Worm (Caenorhabditis elegans) whole organism, early embryonic: Measurements from ENCODE around the gene K04C1.5.

Experiments used
- B0310.2 ChIP-seq: sonication (generic microtip); optimal IDR thresholded peaks from 2 replicates; lab custom pipeline; 2016; ENCODE audit warnings: mild to moderate bottlenecking, missing genetic modification characterization, missing compliant biosample characterization
- F13C5.2 ChIP-seq: sonication (generic microtip); optimal IDR thresholded peaks from 2 replicates; lab custom pipeline; 2017; ENCODE audit warnings: mild to moderate bottlenecking, missing genetic modification characterization, inconsistent platforms, missing compliant biosample characterization
- ama-1 ChIP-seq: fragments of 150-350 bp; optimal IDR thresholded peaks from 2 replicates; lab custom pipeline; 2014
- ceh-36 ChIP-seq: sonication (generic microtip); optimal IDR thresholded peaks from 2 replicates; lab custom pipeline; 2016; ENCODE audit warnings: missing genetic modification characterization, inconsistent platforms, missing compliant biosample characterization
- flt-1 ChIP-seq: fragments of 200-800 bp; sonication (Bioruptor generic); IDR thresholded peaks from 2 replicates; pipeline ENCODE4 v1.3.6; 2022; ENCODE audit warnings: missing genetic modification characterization, missing compliant biosample characterization
- hmg-4 ChIP-seq: fragments of 200-800 bp; sonication (Bioruptor generic); optimal IDR thresholded peaks from 2 replicates; lab custom pipeline; 2018; ENCODE audit warnings: mild to moderate bottlenecking, missing genetic modification characterization, missing compliant biosample characterization
- pes-1 ChIP-seq: fragments of 200-800 bp; sonication (Bioruptor generic); IDR thresholded peaks from 2 replicates; pipeline ENCODE4 v1.3.6; 2022; ENCODE audit warnings: missing genetic modification reagents, missing genetic modification characterization, missing compliant biosample characterization
- sea-1 ChIP-seq: fragments of 200-800 bp; sonication (Bioruptor generic); conservative IDR thresholded peaks from 2 replicates; pipeline ENCODE4 v1.3.6; 2022; ENCODE audit warnings: missing genetic modification characterization, missing compliant biosample characterization
- tbx-37 ChIP-seq: fragments of 200-800 bp; sonication (Bioruptor generic); conservative IDR thresholded peaks from 2 replicates; pipeline ENCODE4 v1.3.6; 2022; ENCODE audit warnings: missing genetic modification reagents, missing genetic modification characterization, missing compliant biosample characterization

- no peak for TF ChIP-seq F13C5.2 (tag; lab: Kevin White, UChicago)
- TF ChIP-seq ama-1 (lab: Kevin White, UChicago): no peak
- TF ChIP-seq ceh-36 (tag; lab: Kevin White, UChicago): no peak
- TF ChIP-seq tbx-37 (GFP tag; lab: Robert Waterston, UW): no peak
- TF ChIP-seq B0310.2 (tag; lab: Kevin White, UChicago): no peak
- no peak for TF ChIP-seq sea-1 (GFP tag; lab: Robert Waterston, UW)
- TF ChIP-seq hmg-4 (GFP tag; lab: Kevin White, UChicago): no peak
- TF ChIP-seq flt-1 (GFP tag; lab: Robert Waterston, UW): no peak
- TF ChIP-seq pes-1 (GFP tag; lab: Robert Waterston, UW): no peak
Observed at ce11 chrX:14238291-14238758, 9.5 kb upstream of the K04C1.5 start, which contains the start of gene K04C1.2.
